Fruit fly (Drosophila melanogaster) whole organism, embryonic: ENCODE measurements around the gene Klp10A.

Source experiments
- Abd-B ChIP-seq: fragments of 200-800 bp; sonication (Bioruptor generic); optimal IDR thresholded peaks from 2 replicates; lab custom pipeline; 2018; ENCODE audit warnings: missing biosample characterization, mild to moderate bottlenecking, missing genetic modification characterization, moderate library complexity
- Atf-2 ChIP-seq: fragments of 200-800 bp; sonication (Bioruptor generic); optimal IDR thresholded peaks from 2 replicates; lab custom pipeline; 2016; ENCODE audit warnings: missing biosample characterization, missing genetic modification characterization
- Bgb ChIP-seq: fragments of 200-800 bp; sonication (Bioruptor generic); IDR thresholded peaks from 2 replicates; pipeline ENCODE4 v1.3.6; 2022; ENCODE audit warnings: missing biosample characterization, missing genetic modification characterization; ENCODE audit not compliant: partially characterized antibody
- CG10209 ChIP-seq: fragments of 200-800 bp; sonication (Bioruptor generic); optimal IDR thresholded peaks from 3 replicates; lab custom pipeline; 2017; ENCODE audit warnings: missing biosample characterization, mild to moderate bottlenecking, missing genetic modification characterization, missing genetic modification reagents
- CG11504 ChIP-seq: fragments of 200-800 bp; sonication (Bioruptor generic); optimal IDR thresholded peaks from 3 replicates; lab custom pipeline; 2019; ENCODE audit warnings: missing biosample characterization, mild to moderate bottlenecking, missing genetic modification characterization, moderate library complexity
- CG13296 ChIP-seq: fragments of 200-800 bp; sonication (Bioruptor generic); optimal IDR thresholded peaks from 3 replicates; lab custom pipeline; 2018; ENCODE audit warnings: missing biosample characterization, mild to moderate bottlenecking, missing genetic modification characterization
- CG13424 ChIP-seq: fragments of 200-800 bp; sonication (Bioruptor generic); optimal IDR thresholded peaks from 2 replicates; lab custom pipeline; 2019; ENCODE audit warnings: missing biosample characterization, mild to moderate bottlenecking, missing genetic modification characterization, moderate library complexity
- CG13775 ChIP-seq: fragments of 200-800 bp; sonication (Bioruptor generic); optimal IDR thresholded peaks from 3 replicates; lab custom pipeline; 2017; ENCODE audit warnings: missing biosample characterization, mild to moderate bottlenecking, missing genetic modification characterization
- CG14014 ChIP-seq: fragments of 200-800 bp; sonication (Bioruptor generic); IDR thresholded peaks from 2 replicates; pipeline ENCODE4 v1.3.6; 2022; ENCODE audit warnings: missing biosample characterization, missing genetic modification characterization
- CG14050 ChIP-seq: fragments of 200-800 bp; sonication (Bioruptor generic); IDR thresholded peaks from 3 replicates; pipeline ENCODE4 v1.3.6; 2022; ENCODE audit warnings: missing biosample characterization, missing genetic modification characterization
- CG15011 ChIP-seq: fragments of 200-800 bp; sonication (Bioruptor generic); optimal IDR thresholded peaks from 3 replicates; lab custom pipeline; 2018; ENCODE audit warnings: missing biosample characterization, mild to moderate bottlenecking, missing genetic modification characterization
- CG15269 ChIP-seq: fragments of 200-800 bp; sonication (Bioruptor generic); optimal IDR thresholded peaks from 2 replicates; lab custom pipeline; 2018; ENCODE audit warnings: missing biosample characterization, mild to moderate bottlenecking, missing genetic modification characterization, moderate library complexity
- CG15479 ChIP-seq: fragments of 200-800 bp; sonication (Bioruptor generic); optimal IDR thresholded peaks from 3 replicates; lab custom pipeline; 2019; ENCODE audit warnings: missing biosample characterization, mild to moderate bottlenecking, missing genetic modification characterization, moderate library complexity
- CG15514 ChIP-seq: fragments of 200-800 bp; sonication (Bioruptor generic); optimal IDR thresholded peaks from 3 replicates; lab custom pipeline; 2017; ENCODE audit warnings: missing biosample characterization, missing genetic modification characterization, mild to moderate bottlenecking, moderate library complexity, missing genetic modification reagents
- CG17328 ChIP-seq: fragments of 200-800 bp; sonication (Bioruptor generic); IDR thresholded peaks from 2 replicates; pipeline ENCODE4 v1.3.6; 2022; ENCODE audit warnings: missing biosample characterization, missing genetic modification characterization
- CG17361 ChIP-seq: fragments of 200-800 bp; sonication (Bioruptor generic); IDR thresholded peaks from 3 replicates; pipeline ENCODE4 v1.3.6; 2022; ENCODE audit warnings: missing biosample characterization, missing genetic modification characterization
- CG18599 ChIP-seq: fragments of 200-800 bp; sonication (Bioruptor generic); optimal IDR thresholded peaks from 3 replicates; lab custom pipeline; 2017; ENCODE audit warnings: missing biosample characterization, missing genetic modification characterization, mild to moderate bottlenecking, moderate library complexity, missing genetic modification reagents
- CG18619 ChIP-seq: fragments of 200-800 bp; sonication (Bioruptor generic); optimal IDR thresholded peaks from 3 replicates; lab custom pipeline; 2017; ENCODE audit warnings: missing biosample characterization, mild to moderate bottlenecking, missing genetic modification characterization
- CG3281 ChIP-seq: fragments of 200-800 bp; sonication (Bioruptor generic); optimal IDR thresholded peaks from 3 replicates; lab custom pipeline; 2017; ENCODE audit warnings: missing biosample characterization, mild to moderate bottlenecking, missing genetic modification characterization
- CG4854 ChIP-seq: fragments of 200-800 bp; sonication (Bioruptor generic); optimal IDR thresholded peaks from 2 replicates; lab custom pipeline; 2016; ENCODE audit warnings: missing biosample characterization, missing genetic modification characterization, inconsistent platforms
- CG5245 ChIP-seq: fragments of 200-800 bp; sonication (Bioruptor generic); optimal IDR thresholded peaks from 3 replicates; lab custom pipeline; 2016; ENCODE audit warnings: missing biosample characterization, missing genetic modification characterization
- CG6854 ChIP-seq: fragments of 200-800 bp; sonication (Bioruptor generic); optimal IDR thresholded peaks from 3 replicates; lab custom pipeline; 2017; ENCODE audit warnings: missing biosample characterization, mild to moderate bottlenecking, missing genetic modification characterization
- CG8388 ChIP-seq: fragments of 200-800 bp; sonication (Bioruptor generic); optimal IDR thresholded peaks from 2 replicates; lab custom pipeline; 2019; ENCODE audit warnings: missing biosample characterization, mild to moderate bottlenecking, missing genetic modification characterization, moderate library complexity
- Chrac-16 ChIP-seq: fragments of 200-800 bp; sonication (Bioruptor generic); optimal IDR thresholded peaks from 3 replicates; lab custom pipeline; 2016; ENCODE audit warnings: missing biosample characterization, missing genetic modification characterization
- Dfd ChIP-seq, 2 experiments: fragments of >200 bp; optimal IDR thresholded peaks; 2 replicates each; lab custom pipeline; 2017; ENCODE audit warnings: missing biosample characterization in 2 of 2, missing genetic modification characterization in 2 of 2
- Hr3 ChIP-seq: fragments of 200-800 bp; sonication (Bioruptor generic); optimal IDR thresholded peaks from 3 replicates; lab custom pipeline; 2016; ENCODE audit warnings: missing biosample characterization, missing genetic modification characterization
- Neu2 ChIP-seq: fragments of 200-800 bp; sonication (Bioruptor generic); optimal IDR thresholded peaks from 3 replicates; lab custom pipeline; 2016; ENCODE audit warnings: missing biosample characterization, missing genetic modification characterization, borderline replicate concordance
- Oaz ChIP-seq: fragments of 200-800 bp; sonication (Bioruptor generic); IDR thresholded peaks from 2 replicates; pipeline ENCODE4 v1.3.6; 2022; ENCODE audit warnings: missing biosample characterization, missing genetic modification characterization
- PHDP ChIP-seq: fragments of 200-800 bp; sonication (Bioruptor generic); optimal IDR thresholded peaks from 3 replicates; lab custom pipeline; 2018; ENCODE audit warnings: missing biosample characterization, mild to moderate bottlenecking, missing genetic modification characterization, moderate library complexity
- Pdp1 ChIP-seq, 2 experiments: fragments of 200-800 bp; sonication (Bioruptor generic); optimal IDR thresholded peaks; 3 replicates each; lab custom pipeline; 2016; ENCODE audit warnings: missing biosample characterization in 2 of 2, missing genetic modification characterization in 2 of 2, mild to moderate bottlenecking in 1 of 2, moderate library complexity in 1 of 2
- Ssrp ChIP-seq: fragments of 200-800 bp; sonication (Bioruptor generic); optimal IDR thresholded peaks from 2 replicates; lab custom pipeline; 2018; ENCODE audit warnings: missing biosample characterization, mild to moderate bottlenecking, missing genetic modification characterization, moderate library complexity
- Xbp1 ChIP-seq: fragments of 200-800 bp; sonication (Bioruptor generic); optimal IDR thresholded peaks from 3 replicates; lab custom pipeline; 2016; ENCODE audit warnings: missing biosample characterization, mild to moderate bottlenecking, missing genetic modification characterization
- ac ChIP-seq: fragments of 200-800 bp; sonication (Bioruptor generic); optimal IDR thresholded peaks from 3 replicates; lab custom pipeline; 2017; ENCODE audit warnings: missing biosample characterization, mild to moderate bottlenecking, missing genetic modification characterization
- az2 ChIP-seq: fragments of 200-800 bp; sonication (Bioruptor generic); optimal IDR thresholded peaks from 3 replicates; lab custom pipeline; 2016; ENCODE audit warnings: missing biosample characterization, missing genetic modification characterization
- caup ChIP-seq: fragments of 200-800 bp; sonication (Bioruptor generic); optimal IDR thresholded peaks from 3 replicates; lab custom pipeline; 2017; ENCODE audit warnings: missing biosample characterization, mild to moderate bottlenecking, missing genetic modification characterization, moderate library complexity; ENCODE audit not compliant: severe bottlenecking
- corto ChIP-seq: fragments of 200-800 bp; sonication (Bioruptor generic); optimal IDR thresholded peaks from 2 replicates; lab custom pipeline; 2016; ENCODE audit warnings: missing biosample characterization, mild to moderate bottlenecking, missing genetic modification characterization, moderate library complexity
- dysf ChIP-seq: fragments of 200-800 bp; sonication (Bioruptor generic); IDR thresholded peaks from 3 replicates; pipeline ENCODE4 v1.3.6; 2022; ENCODE audit warnings: missing biosample characterization, missing genetic modification characterization
- fd96Cb ChIP-seq: fragments of 200-800 bp; sonication (Bioruptor generic); optimal IDR thresholded peaks from 2 replicates; lab custom pipeline; 2018; ENCODE audit warnings: missing biosample characterization, mild to moderate bottlenecking, missing genetic modification characterization, moderate library complexity
- gcm2 ChIP-seq: fragments of 200-800 bp; sonication (Bioruptor generic); optimal IDR thresholded peaks from 2 replicates; lab custom pipeline; 2016; ENCODE audit warnings: missing biosample characterization, missing genetic modification characterization
- grau ChIP-seq: fragments of 200-800 bp; optimal IDR thresholded peaks from 3 replicates; lab custom pipeline; 2019; ENCODE audit warnings: missing biosample characterization, mild to moderate bottlenecking, missing genetic modification characterization, moderate library complexity
- mam ChIP-seq: fragments of 200-800 bp; sonication (Bioruptor generic); optimal IDR thresholded peaks from 3 replicates; lab custom pipeline; 2016; ENCODE audit warnings: missing biosample characterization, missing genetic modification characterization
- onecut ChIP-seq: fragments of 200-800 bp; sonication (Bioruptor generic); IDR thresholded peaks from 2 replicates; pipeline ENCODE4 v1.3.6; 2022; ENCODE audit warnings: missing biosample characterization, missing genetic modification characterization
- phol ChIP-seq: fragments of 200-800 bp; sonication (Bioruptor generic); optimal IDR thresholded peaks from 3 replicates; lab custom pipeline; 2018; ENCODE audit warnings: missing biosample characterization, mild to moderate bottlenecking, missing genetic modification characterization, moderate library complexity
- pzg ChIP-seq: fragments of 200-800 bp; sonication (Bioruptor generic); optimal IDR thresholded peaks from 3 replicates; lab custom pipeline; 2018; ENCODE audit warnings: missing biosample characterization, mild to moderate bottlenecking, missing genetic modification characterization, moderate library complexity
- run ChIP-seq: fragments of 200-800 bp; sonication (Bioruptor generic); optimal IDR thresholded peaks from 3 replicates; lab custom pipeline; 2018; ENCODE audit warnings: missing biosample characterization, mild to moderate bottlenecking, missing genetic modification characterization
- sens ChIP-seq: fragments of 200-800 bp; sonication (Bioruptor generic); peaks from one replicate; lab custom pipeline; 2016; ENCODE audit warnings: missing biosample characterization, missing genetic modification characterization
- sob ChIP-seq: fragments of 200-800 bp; sonication (Bioruptor generic); IDR thresholded peaks from 2 replicates; pipeline ENCODE4 v1.3.6; 2022; ENCODE audit warnings: missing biosample characterization, missing genetic modification characterization
- ssp ChIP-seq: fragments of 200-800 bp; sonication (Bioruptor generic); IDR thresholded peaks from 2 replicates; pipeline ENCODE4 v1.3.6; 2022; ENCODE audit warnings: missing biosample characterization, missing genetic modification characterization
- tap ChIP-seq: fragments of 200-800 bp; optimal IDR thresholded peaks from 3 replicates; lab custom pipeline; 2019; ENCODE audit warnings: missing biosample characterization, mild to moderate bottlenecking, missing genetic modification characterization, moderate library complexity
- tgo ChIP-seq: fragments of 200-800 bp; sonication (Bioruptor generic); IDR thresholded peaks from 3 replicates; pipeline ENCODE4 v1.3.6; 2022; ENCODE audit warnings: missing biosample characterization, missing genetic modification characterization

Gene Klp10A

dm6 chrX:11081242-11081641 lies 55.7 kb downstream of the Klp10A start (continued):
- TF ChIP-seq CG13775 (GFP tag; lab: Kevin White, UChicago) = peak; percentile 32
- TF ChIP-seq Atf-2 (GFP tag; lab: Kevin White, UChicago) = no peak
- peak; percentile 30; the same call in 1 of the 2 replicates for TF ChIP-seq CG17328 (GFP tag; lab: Robert Waterston, UW)
- TF ChIP-seq CG8388 (GFP tag; lab: Kevin White, UChicago) = peak; percentile 30
- TF ChIP-seq gcm2 (GFP tag; lab: Kevin White, UChicago) = no peak
- TF ChIP-seq pzg (GFP tag; lab: Kevin White, UChicago) = no peak
- no peak for TF ChIP-seq CG14050
- TF ChIP-seq CG18619 (GFP tag; lab: Kevin White, UChicago) = peak; percentile 33
- no peak for TF ChIP-seq CG15479 (GFP tag; lab: Kevin White, UChicago)
- TF ChIP-seq CG15269 (tag; lab: Kevin White, UChicago) = peak; percentile 71
- TF ChIP-seq CG14014 (GFP tag; lab: Robert Waterston, UW) = peak; percentile 10; the same call in 1 of the 2 replicates
- peak in 1 of 2 experiments; percentile 36 for TF ChIP-seq Pdp1 (GFP tag; optimal IDR thresholded peaks at IDR 0.05; lab: Kevin White, UChicago)
- TF ChIP-seq az2 (GFP tag; lab: Kevin White, UChicago) = peak; percentile 7
- peak; percentile 59 for TF ChIP-seq CG13424 (tag; lab: Kevin White, UChicago)
- TF ChIP-seq onecut (GFP tag; lab: Robert Waterston, UW) = no peak
- TF ChIP-seq CG3281 (GFP tag; lab: Kevin White, UChicago) = peak; percentile 63
- no peak for TF ChIP-seq Oaz (GFP tag; lab: Robert Waterston, UW)
- peak; percentile 60 for TF ChIP-seq CG11504
- TF ChIP-seq run = no peak
- no peak for TF ChIP-seq Bgb (GFP tag; lab: Robert Waterston, UW)
- TF ChIP-seq CG15514 (GFP tag; lab: Kevin White, UChicago) = peak; percentile 46
- TF ChIP-seq ac = no peak
- peak; percentile 61 for TF ChIP-seq caup (GFP tag; lab: Kevin White, UChicago)
- TF ChIP-seq Chrac-16 (GFP tag; lab: Kevin White, UChicago) = peak; percentile 19
- peak; percentile 78 for TF ChIP-seq sens (GFP tag; lab: Kevin White, UChicago)
- peak; percentile 63 for TF ChIP-seq grau (tag; lab: Kevin White, UChicago)
- TF ChIP-seq ssp (GFP tag; lab: Robert Waterston, UW) = 0 out of 2 replicates have a peak, but pooled peaks have one; percentile 17
- no peak for TF ChIP-seq corto (GFP tag; lab: Kevin White, UChicago)
- peak; percentile 25 for TF ChIP-seq mam (GFP tag; lab: Kevin White, UChicago)
- TF ChIP-seq Abd-B (GFP tag; lab: Kevin White, UChicago) = peak; percentile 39
- peak; percentile 78 for TF ChIP-seq CG18599
- peak; percentile 41 for TF ChIP-seq Xbp1
- peak; percentile 51 for TF ChIP-seq fd96Cb
- no peak for TF ChIP-seq CG5245
- no peak for TF ChIP-seq CG13296 (GFP tag; lab: Kevin White, UChicago)
- peak; percentile 49 for TF ChIP-seq CG10209 (GFP tag; lab: Kevin White, UChicago)
- TF ChIP-seq Ssrp = peak; percentile 28
- peak; percentile 47 for TF ChIP-seq CG6854 (GFP tag; lab: Kevin White, UChicago)
- no peak; the same call in 2 of the 3 replicates for TF ChIP-seq CG17361 (GFP tag; lab: Robert Waterston, UW)
- TF ChIP-seq tap (tag; lab: Kevin White, UChicago) = no peak
- TF ChIP-seq sob (GFP tag; lab: Robert Waterston, UW) = peak; percentile 55; the same call in 1 of the 2 replicates
- TF ChIP-seq PHDP (tag; lab: Kevin White, UChicago) = no peak
- TF ChIP-seq Hr3 (GFP tag; lab: Kevin White, UChicago) = peak; percentile 9
- peak; percentile 49 for TF ChIP-seq phol
- peak; percentile 7 for TF ChIP-seq CG15011 (GFP tag; lab: Kevin White, UChicago)
- TF ChIP-seq Dfd (GFP tag; optimal IDR thresholded peaks at IDR 0.05; lab: Kevin White, UChicago) = no peak
- TF ChIP-seq CG4854 (GFP tag; lab: Kevin White, UChicago) = no peak
- no peak for TF ChIP-seq Neu2 (GFP tag; lab: Kevin White, UChicago)
- TF ChIP-seq tgo (GFP tag; lab: Robert Waterston, UW) = no peak; the same call in 2 of the 3 replicates
- peak; percentile 70 for TF ChIP-seq dysf
